Worm (Caenorhabditis elegans): ENCODE measurements around the gene enpl-1.

The enpl-1 gene

ce11 chrIV:11124674-11125073 lies 5.6 kb downstream of the enpl-1 start, which contains the start of gene spo-11:
Gene spo-11 (minus strand): TSS chrIV:11124862.
- no peak for TF ChIP-seq F37D6.2 (tag; optimal IDR thresholded peaks at IDR 0.05)
- TF ChIP-seq ZK546.5 (tag; optimal IDR thresholded peaks at IDR 0.05) = no peak
- no peak for TF ChIP-seq ceh-28 (tag; optimal IDR thresholded peaks at IDR 0.05)
- peak; percentile 3 for TF ChIP-seq F49E8.2 (tag; optimal IDR thresholded peaks at IDR 0.05; ENCODE audit: borderline replicate concordance)

- TF ChIP-seq mxl-3 (GFP tag; optimal IDR thresholded peaks at IDR 0.05) (peak; percentile 32), lsy-2 (tag; optimal IDR thresholded peaks at IDR 0.05) (peak in 1 of 2 experiments; percentile 70), gei-8 (GFP tag; optimal IDR thresholded peaks at IDR 0.05) (no peak), rbr-2 (tag; optimal IDR thresholded peaks at IDR 0.05) (peak; percentile 12), nhr-25 (tag; optimal IDR thresholded peaks at IDR 0.05; ENCODE audit: borderline replicate concordance, insufficient read depth) (no peak), mes-2 (tag; optimal IDR thresholded peaks at IDR 0.05; ENCODE audit: poor library complexity, severe bottlenecking) (peak; percentile 66), hlh-11 (tag; optimal IDR thresholded peaks at IDR 0.05) (peak; percentile 39), daf-12 (tag; optimal IDR thresholded peaks at IDR 0.05) (no peak), nhr-76 (tag; optimal IDR thresholded peaks at IDR 0.05) (no peak), daf-19 (GFP tag; conservative IDR thresholded peaks at IDR 0.05) (no peak), dpl-1 (GFP tag; optimal IDR thresholded peaks at IDR 0.05) (no peak), ceh-28 (tag; optimal IDR thresholded peaks at IDR 0.05) (no peak), F37D6.2 (tag; optimal IDR thresholded peaks at IDR 0.05) (no peak), tra-1 (GFP tag; IDR thresholded peaks at IDR 0.05) (no peak), fkh-10 (GFP tag; optimal IDR thresholded peaks at IDR 0.05) (no peak), mep-1 (tag; optimal IDR thresholded peaks at IDR 0.05) (peak; percentile 46), lin-13 (GFP tag; optimal IDR thresholded peaks at IDR 0.05) (no peak), F26F4.8 (GFP tag; conservative IDR thresholded peaks at IDR 0.05) (no peak), vab-7 (GFP tag; IDR thresholded peaks at IDR 0.05) (no peak), T26A8.4 (GFP tag; IDR thresholded peaks at IDR 0.05) (no peak), hmg-1.1 (GFP tag; IDR thresholded peaks at IDR 0.05) (peak; percentile 67), cey-2 (tag; optimal IDR thresholded peaks at IDR 0.05; ENCODE audit: borderline replicate concordance, insufficient read depth) (no peak), nhr-28 (tag; optimal IDR thresholded peaks at IDR 0.05) (no peak), daf-16 (GFP tag; optimal IDR thresholded peaks at IDR 0.05) (no peak), daf-16 (tag; optimal IDR thresholded peaks at IDR 0.05) (peak; percentile 16), F44E2.7 (GFP tag; IDR thresholded peaks at IDR 0.05) (no peak), set-16 (GFP tag; IDR thresholded peaks at IDR 0.05) (no peak), aha-1 (tag) (peak; percentile 74), daf-8 (GFP tag; IDR thresholded peaks at IDR 0.05) (no peak), dmd-6 (GFP tag; IDR thresholded peaks at IDR 0.05) (no peak), lim-7 (GFP tag; IDR thresholded peaks at IDR 0.05) (no peak), ztf-7 (tag; optimal IDR thresholded peaks at IDR 0.05) (no peak), ceh-62 (tag; optimal IDR thresholded peaks at IDR 0.05) (no peak), nhr-42 (GFP tag; IDR thresholded peaks at IDR 0.05) (no peak)
Observed at ce11 chrIV:11125200-11125599, 6.1 kb downstream of the enpl-1 start.

- TF ChIP-seq gei-8 (GFP tag; optimal IDR thresholded peaks at IDR 0.05) = no peak
- peak; percentile 15 for TF ChIP-seq nhr-28 (tag; optimal IDR thresholded peaks at IDR 0.05)
- TF ChIP-seq unc-62 (GFP tag; optimal IDR thresholded peaks at IDR 0.05 in 1 of 2) = peak in 1 of 2 experiments; percentile 33
- TF ChIP-seq unc-62 (tag; optimal IDR thresholded peaks at IDR 0.05) = no peak
- no peak for TF ChIP-seq ZK337.2 (GFP tag; IDR thresholded peaks at IDR 0.05)
- TF ChIP-seq dpl-1 (GFP tag; optimal IDR thresholded peaks at IDR 0.05) = peak; percentile 73
Observed at ce11 chrIV:11125604-11126003, 6.5 kb downstream of the enpl-1 start.

ce11 chrIV:11126004-11126027 lies 6.7 kb downstream of the enpl-1 start, which contains the start of gene swsn-4:
Gene swsn-4 (plus strand): TSS chrIV:11126024.
- no peak for TF ChIP-seq F49E8.2 (tag; optimal IDR thresholded peaks at IDR 0.05; ENCODE audit: borderline replicate concordance)
